Fruit fly (Drosophila melanogaster): ENCODE measurements around the gene Ccdc85.

The Ccdc85 gene

DNA sequence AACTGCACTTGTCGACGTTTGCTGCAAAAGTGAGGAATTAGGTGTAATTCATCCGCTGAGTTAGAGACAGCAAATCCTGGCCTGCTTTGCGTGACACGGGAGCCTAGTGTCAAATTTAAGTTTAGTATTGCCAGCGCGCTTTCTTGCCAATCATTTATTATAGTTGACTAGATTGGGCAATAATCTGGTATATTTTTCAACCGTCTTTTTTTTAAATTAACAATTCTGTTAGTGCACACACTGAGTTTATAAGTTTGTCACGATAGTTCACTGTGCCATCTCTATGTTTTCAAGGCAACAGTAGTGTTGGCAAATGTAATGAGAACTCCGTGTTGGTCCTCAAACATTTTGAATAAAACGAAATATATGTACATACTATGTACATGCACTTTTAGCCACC is 22.3 kb upstream of the Ccdc85 start, which contains the start of the genes CG9641 and CG3165 (continued):
- TF ChIP-seq bcd (GFP tag; optimal IDR thresholded peaks at IDR 0.05) = peak; percentile 80
- TF ChIP-seq Myb (GFP tag; optimal IDR thresholded peaks at IDR 0.05) = peak; percentile 92
- peak; percentile 80 for TF ChIP-seq CG1792 (GFP tag; optimal IDR thresholded peaks at IDR 0.05)
- no peak for TF ChIP-seq CG11723 (GFP tag; optimal IDR thresholded peaks at IDR 0.05)
- peak; percentile 96 for TF ChIP-seq CG14710 (tag; optimal IDR thresholded peaks at IDR 0.05)
- TF ChIP-seq CG6689 (GFP tag; IDR thresholded peaks at IDR 0.05) = peak; percentile 88
- peak; percentile 87 for TF ChIP-seq Ptx1 (GFP tag; IDR thresholded peaks at IDR 0.05)
- TF ChIP-seq lab (GFP tag; optimal IDR thresholded peaks at IDR 0.05) = no peak
- TF ChIP-seq CG9876 (GFP tag; optimal IDR thresholded peaks at IDR 0.05) = peak; percentile 53
- peak; percentile 90 for TF ChIP-seq Side (GFP tag; optimal IDR thresholded peaks at IDR 0.05)
- TF ChIP-seq Bgb (GFP tag; IDR thresholded peaks at IDR 0.05; ENCODE audit: partially characterized antibody) = peak; percentile 91
- TF ChIP-seq CG16779 (GFP tag; IDR thresholded peaks at IDR 0.05) = peak; percentile 76; the same call in 1 of the 2 replicates
- peak; percentile 10 for TF ChIP-seq sima (GFP tag; optimal IDR thresholded peaks at IDR 0.05)
- TF ChIP-seq klu (GFP tag; IDR thresholded peaks at IDR 0.05) = peak; percentile 76; the same call in 1 of the 2 replicates
- TF ChIP-seq aop (GFP tag; IDR thresholded peaks at IDR 0.05) = no peak
- TF ChIP-seq Nf-YB (GFP tag; optimal IDR thresholded peaks at IDR 0.05) = peak; percentile 51
- no peak for TF ChIP-seq ro (GFP tag; IDR thresholded peaks at IDR 0.05)
- TF ChIP-seq pzg (GFP tag; optimal IDR thresholded peaks at IDR 0.05) = peak; percentile 62
- TF ChIP-seq fu2 (GFP tag; optimal IDR thresholded peaks at IDR 0.05) = peak; percentile 82
- TF ChIP-seq ATbp (GFP tag; optimal IDR thresholded peaks at IDR 0.05) = no peak
- TF ChIP-seq gcm (GFP tag; optimal IDR thresholded peaks at IDR 0.05) = no peak
- no peak for TF ChIP-seq CG17385 (GFP tag; optimal IDR thresholded peaks at IDR 0.05)
- TF ChIP-seq CG12071 (GFP tag; optimal IDR thresholded peaks at IDR 0.05) = peak; percentile 29
- peak; percentile 63 for TF ChIP-seq cas (GFP tag; IDR thresholded peaks at IDR 0.05)
- peak; percentile 21 for TF ChIP-seq salm (tag; optimal IDR thresholded peaks at IDR 0.05)
- no peak for TF ChIP-seq fd102C (GFP tag; optimal IDR thresholded peaks at IDR 0.05)
- TF ChIP-seq CG11093 (GFP tag; IDR thresholded peaks at IDR 0.05) = peak; percentile 73; the same call in 1 of the 3 replicates
- peak; percentile 82 for TF ChIP-seq Fer1 (GFP tag; optimal IDR thresholded peaks at IDR 0.05)
- peak; percentile 35 for TF ChIP-seq CTCF (GFP tag; optimal IDR thresholded peaks at IDR 0.05)
- no peak for TF ChIP-seq cad (GFP tag; optimal IDR thresholded peaks at IDR 0.05)
- peak; percentile 84 for TF ChIP-seq Rfx (GFP tag; IDR thresholded peaks at IDR 0.05)
- TF ChIP-seq CG4617 (GFP tag; optimal IDR thresholded peaks at IDR 0.05; ENCODE audit: borderline replicate concordance) = peak; percentile 86
- TF ChIP-seq CG14860 (GFP tag; IDR thresholded peaks at IDR 0.05; ENCODE audit: partially characterized antibody) = peak; percentile 95
- TF ChIP-seq ab (GFP tag; optimal IDR thresholded peaks at IDR 0.05) = peak; percentile 76
- TF ChIP-seq pho (GFP tag; optimal IDR thresholded peaks at IDR 0.05) = peak; percentile 83
- TF ChIP-seq CG18619 (GFP tag; optimal IDR thresholded peaks at IDR 0.05) = peak; percentile 77
- TF ChIP-seq Hr51 (GFP tag; optimal IDR thresholded peaks at IDR 0.05) = peak in 1 of 2 experiments; percentile 84
- peak; percentile 72 for TF ChIP-seq CG8388 (GFP tag; optimal IDR thresholded peaks at IDR 0.05)
- TF ChIP-seq CG15479 (GFP tag; optimal IDR thresholded peaks at IDR 0.05) = no peak
- TF ChIP-seq Bteb2 (GFP tag; optimal IDR thresholded peaks at IDR 0.05) = peak; percentile 85
- no peak for TF ChIP-seq CG11504 (tag; optimal IDR thresholded peaks at IDR 0.05)
- peak; percentile 78 for TF ChIP-seq pb (GFP tag; optimal IDR thresholded peaks at IDR 0.05)
- peak; percentile 80 for TF ChIP-seq Optix (GFP tag; IDR thresholded peaks at IDR 0.05)
- TF ChIP-seq CG10543 (GFP tag; optimal IDR thresholded peaks at IDR 0.05) = peak; percentile 70
- peak; percentile 49 for TF ChIP-seq Usf (GFP tag; optimal IDR thresholded peaks at IDR 0.05)
- peak; percentile 98 for TF ChIP-seq Med (GFP tag)
- peak; percentile 70 for TF ChIP-seq Spps (tag; optimal IDR thresholded peaks at IDR 0.05)
- TF ChIP-seq CG3995 (GFP tag; optimal IDR thresholded peaks at IDR 0.05) = peak; percentile 61
- peak; percentile 69 for TF ChIP-seq CG9437 (GFP tag; optimal IDR thresholded peaks at IDR 0.05)
- TF ChIP-seq tup (GFP tag; optimal IDR thresholded peaks at IDR 0.05) = peak; percentile 78
- peak; percentile 85 for TF ChIP-seq CG15696 (tag; optimal IDR thresholded peaks at IDR 0.05)

All from whole organism, embryonic.